Worm (Caenorhabditis elegans) whole organism, L1 larva: ENCODE results near the gene ZK994.6.

Source experiments
- C04F5.9 ChIP-seq: sonication (generic microtip); optimal IDR thresholded peaks from 2 replicates; lab custom pipeline; 2016; ENCODE audit warnings: missing genetic modification characterization, missing compliant biosample characterization
- C34B4.2 ChIP-seq: sonication (generic microtip); optimal IDR thresholded peaks from 2 replicates; lab custom pipeline; 2017; ENCODE audit warnings: mild to moderate bottlenecking, missing genetic modification characterization, missing compliant biosample characterization
- F16B12.6 ChIP-seq: fragments of 150-350 bp; optimal IDR thresholded peaks from 2 replicates; lab custom pipeline; 2014; ENCODE audit warnings: missing biosample characterization, missing genetic modification characterization
- Y116A8C.19 ChIP-seq: sonication (generic microtip); optimal IDR thresholded peaks from 2 replicates; lab custom pipeline; 2016; ENCODE audit warnings: missing compliant biosample characterization, missing genetic modification characterization, borderline replicate concordance
- aly-2 ChIP-seq: fragments of 150-350 bp; optimal IDR thresholded peaks from 2 replicates; lab custom pipeline; 2014; ENCODE audit warnings: missing biosample characterization, missing genetic modification characterization
- blmp-1 ChIP-seq: fragments of 150-350 bp; optimal IDR thresholded peaks from 2 replicates; lab custom pipeline; 2014; ENCODE audit warnings: missing biosample characterization, missing genetic modification characterization
- ceh-8 ChIP-seq: fragments of 200-800 bp; sonication (Bioruptor generic); optimal IDR thresholded peaks from 2 replicates; lab custom pipeline; 2018; ENCODE audit warnings: mild to moderate bottlenecking, missing genetic modification characterization, moderate library complexity, missing compliant biosample characterization
- ceh-82 ChIP-seq, 3 experiments: fragments of 150-350 bp in 1 of 3; sonication (generic microtip) in 2 of 3; optimal IDR thresholded peaks; 2 replicates each; lab custom pipeline; 2014 to 2017; ENCODE audit warnings: missing biosample characterization in 3 of 3, missing genetic modification characterization in 3 of 3
- ceh-90 ChIP-seq: sonication (generic microtip); optimal IDR thresholded peaks from 2 replicates; lab custom pipeline; 2016; ENCODE audit warnings: missing genetic modification characterization, missing compliant biosample characterization
- ces-1 ChIP-seq: fragments of 150-350 bp; optimal IDR thresholded peaks from 2 replicates; lab custom pipeline; 2014; ENCODE audit warnings: missing biosample characterization, missing genetic modification reagents, missing genetic modification characterization
- egl-13 ChIP-seq: sonication (generic microtip); optimal IDR thresholded peaks from 2 replicates; lab custom pipeline; 2016; ENCODE audit warnings: missing genotype, missing genetic modification reagents, missing genetic modification characterization, missing compliant biosample characterization
- elt-2 ChIP-seq: sonication (generic microtip); optimal IDR thresholded peaks from 2 replicates; lab custom pipeline; 2016; ENCODE audit warnings: missing genetic modification characterization, mild to moderate bottlenecking, inconsistent platforms, missing compliant biosample characterization, missing genetic modification reagents
- ets-5 ChIP-seq: fragments of 200-800 bp; sonication (Bioruptor generic); IDR thresholded peaks from 2 replicates; pipeline ENCODE4 v1.3.6; 2022; ENCODE audit warnings: missing genetic modification characterization, missing compliant biosample characterization
- fkh-10 ChIP-seq: sonication (generic microtip); optimal IDR thresholded peaks from 2 replicates; lab custom pipeline; 2017; ENCODE audit warnings: missing biosample characterization, missing genetic modification reagents, missing genetic modification characterization
- fkh-4 ChIP-seq: sonication (generic microtip); optimal IDR thresholded peaks from 2 replicates; lab custom pipeline; 2016; ENCODE audit warnings: missing compliant biosample characterization, missing genetic modification characterization, borderline replicate concordance
- fkh-8 ChIP-seq: sonication (generic microtip); optimal IDR thresholded peaks from 2 replicates; lab custom pipeline; 2016; ENCODE audit warnings: mild to moderate bottlenecking, missing genetic modification characterization, missing compliant biosample characterization
- fos-1 ChIP-seq: fragments of 150-350 bp; optimal IDR thresholded peaks from 2 replicates; lab custom pipeline; 2014; ENCODE audit warnings: missing biosample characterization, missing genetic modification characterization
- hlh-4 ChIP-seq: sonication (generic microtip); optimal IDR thresholded peaks from 2 replicates; lab custom pipeline; 2016; ENCODE audit warnings: mild to moderate bottlenecking, missing genetic modification characterization, missing compliant biosample characterization
- irx-1 ChIP-seq: sonication (generic microtip); optimal IDR thresholded peaks from 2 replicates; lab custom pipeline; 2016; ENCODE audit warnings: missing genetic modification characterization, missing compliant biosample characterization
- isw-1 ChIP-seq: fragments of 200-800 bp; sonication (Bioruptor generic); IDR thresholded peaks from 2 replicates; pipeline ENCODE4 v1.3.6; 2022; ENCODE audit warnings: missing genetic modification characterization, missing compliant biosample characterization
- lin-14 ChIP-seq: fragments of 200-800 bp; sonication (Bioruptor generic); optimal IDR thresholded peaks from 2 replicates; lab custom pipeline; 2018; ENCODE audit warnings: mild to moderate bottlenecking, missing genetic modification characterization, moderate library complexity, missing compliant biosample characterization
- lin-15B ChIP-seq: fragments of 150-350 bp; sonication (generic microtip); optimal IDR thresholded peaks from 3 replicates; lab custom pipeline; 2014; ENCODE audit warnings: missing biosample characterization, missing genetic modification characterization
- lin-35 ChIP-seq, 2 experiments: fragments of 150-350 bp; optimal IDR thresholded peaks; 2 replicates each; lab custom pipeline; 2014; ENCODE audit warnings: missing biosample characterization in 2 of 2, missing genetic modification characterization in 2 of 2, missing genetic modification reagents in 2 of 2
- lir-3 ChIP-seq: sonication (generic microtip); optimal IDR thresholded peaks from 2 replicates; lab custom pipeline; 2016; ENCODE audit warnings: mild to moderate bottlenecking, missing genetic modification characterization, moderate library complexity, missing compliant biosample characterization; ENCODE audit not compliant: poor library complexity
- lsy-2 ChIP-seq, 2 experiments: fragments of 150-350 bp; optimal IDR thresholded peaks; 2 replicates each; lab custom pipeline; 2014; ENCODE audit warnings: missing biosample characterization in 2 of 2, missing genetic modification characterization in 2 of 2
- mab-9 ChIP-seq: fragments of 200-800 bp; sonication (Bioruptor generic); IDR thresholded peaks from 2 replicates; pipeline ENCODE4 v1.3.6; 2022; ENCODE audit warnings: missing genetic modification reagents, missing genetic modification characterization, missing compliant biosample characterization
- mep-1 ChIP-seq: fragments of 150-350 bp; optimal IDR thresholded peaks from 2 replicates; lab custom pipeline; 2014; ENCODE audit warnings: missing biosample characterization, missing genetic modification characterization
- nhr-11 ChIP-seq: fragments of 150-350 bp; optimal IDR thresholded peaks from 2 replicates; lab custom pipeline; 2014; ENCODE audit warnings: missing biosample characterization, missing genetic modification characterization
- nhr-12 ChIP-seq: sonication (generic microtip); optimal IDR thresholded peaks from 2 replicates; lab custom pipeline; 2017; ENCODE audit warnings: missing biosample characterization, missing genetic modification characterization
- nhr-19 ChIP-seq: fragments of 200-800 bp; sonication (Bioruptor generic); conservative IDR thresholded peaks from 2 replicates; pipeline ENCODE4 v1.3.6; 2022; ENCODE audit warnings: missing genetic modification characterization, missing compliant biosample characterization
- nhr-47 ChIP-seq: sonication (generic microtip); optimal IDR thresholded peaks from 2 replicates; lab custom pipeline; 2016; ENCODE audit warnings: mild to moderate bottlenecking, missing genetic modification characterization, moderate library complexity, missing compliant biosample characterization
- nhr-71 ChIP-seq: sonication (generic microtip); optimal IDR thresholded peaks from 2 replicates; lab custom pipeline; 2016; ENCODE audit warnings: mild to moderate bottlenecking, missing genetic modification characterization, moderate library complexity, missing compliant biosample characterization
- nhr-76 ChIP-seq: sonication (generic microtip); optimal IDR thresholded peaks from 2 replicates; lab custom pipeline; 2017; ENCODE audit warnings: missing biosample characterization, missing genetic modification characterization
- nhr-77 ChIP-seq: fragments of 150-350 bp; optimal IDR thresholded peaks from 2 replicates; lab custom pipeline; 2014; ENCODE audit warnings: missing biosample characterization, missing genetic modification characterization
- nhr-84 ChIP-seq: sonication (generic microtip); optimal IDR thresholded peaks from 2 replicates; lab custom pipeline; 2017; ENCODE audit warnings: missing biosample characterization, missing genetic modification characterization
- nhr-85 ChIP-seq: sonication (generic microtip); peaks from one replicate; lab custom pipeline; 2016; ENCODE audit warnings: missing genetic modification characterization, inconsistent platforms, missing compliant biosample characterization
- pag-3 ChIP-seq: sonication (generic microtip); optimal IDR thresholded peaks from 2 replicates; lab custom pipeline; 2017; ENCODE audit warnings: missing genetic modification characterization, mild to moderate bottlenecking, missing compliant biosample characterization, antibody characterized with exemption, borderline replicate concordance; ENCODE audit not compliant: insufficient read depth
- pax-3 ChIP-seq: fragments of 200-800 bp; sonication (Bioruptor generic); optimal IDR thresholded peaks from 2 replicates; lab custom pipeline; 2018; ENCODE audit warnings: mild to moderate bottlenecking, missing genetic modification characterization, moderate library complexity, missing compliant biosample characterization
- pqm-1 ChIP-seq: sonication (generic microtip); optimal IDR thresholded peaks from 3 replicates; lab custom pipeline; 2017; ENCODE audit warnings: missing biosample characterization, missing genetic modification characterization
- skn-1 ChIP-seq: fragments of 150-350 bp; optimal IDR thresholded peaks from 2 replicates; lab custom pipeline; 2014; ENCODE audit warnings: missing biosample characterization, missing genetic modification characterization
- snpc-4 ChIP-seq: fragments of 150-350 bp; optimal IDR thresholded peaks from 2 replicates; lab custom pipeline; 2014; ENCODE audit warnings: missing biosample characterization, missing genetic modification characterization
- sox-4 ChIP-seq: sonication (generic microtip); optimal IDR thresholded peaks from 2 replicates; lab custom pipeline; 2016; ENCODE audit warnings: missing genetic modification characterization, missing compliant biosample characterization
- sptf-1 ChIP-seq: fragments of 150-350 bp; optimal IDR thresholded peaks from 2 replicates; lab custom pipeline; 2014; ENCODE audit warnings: missing biosample characterization, missing genetic modification characterization
- unc-130 ChIP-seq: fragments of 150-350 bp; optimal IDR thresholded peaks from 2 replicates; lab custom pipeline; 2017; ENCODE audit warnings: missing biosample characterization, missing genetic modification characterization, inconsistent platforms
- unc-30 ChIP-seq: sonication (generic microtip); optimal IDR thresholded peaks from 2 replicates; lab custom pipeline; 2017; ENCODE audit warnings: missing biosample characterization, missing genetic modification characterization
- ztf-11 ChIP-seq, 2 experiments: sonication (generic microtip); optimal IDR thresholded peaks; 2 replicates each; lab custom pipeline; 2016 to 2017; ENCODE audit warnings: missing genetic modification characterization in 2 of 2, missing biosample characterization in 1 of 2, missing compliant biosample characterization in 1 of 2
- ztf-4 ChIP-seq: fragments of 150-350 bp; optimal IDR thresholded peaks from 2 replicates; lab custom pipeline; 2014; ENCODE audit warnings: missing biosample characterization, missing genetic modification characterization

ZK994.6 gene

ce11 chrV:8462074-8462473 is 45.1 kb downstream of the ZK994.6 start, which contains the start of the genes dnj-22 and natc-1 (continued):
- TF ChIP-seq ceh-90 (tag; lab: Kevin White, UChicago), result no peak
- TF ChIP-seq unc-130 (tag; lab: Kevin White, UChicago), result peak; percentile 80
- TF ChIP-seq snpc-4 (tag; lab: Kevin White, UChicago), result peak; percentile 85
- peak in 1 of 2 experiments; percentile 7 for TF ChIP-seq ztf-11 (tag; optimal IDR thresholded peaks at IDR 0.05; lab: Kevin White, UChicago)
- peak; percentile 79 for TF ChIP-seq nhr-85 (tag; lab: Kevin White, UChicago)
- peak; percentile 45 for TF ChIP-seq lir-3 (tag; lab: Kevin White, UChicago)
- TF ChIP-seq nhr-84 (tag; lab: Kevin White, UChicago), result no peak
- TF ChIP-seq Y116A8C.19 (tag; lab: Kevin White, UChicago), result no peak
- TF ChIP-seq unc-30, result no peak
- no peak for TF ChIP-seq nhr-12 (tag; lab: Kevin White, UChicago)
- peak; percentile 59 for TF ChIP-seq egl-13
- TF ChIP-seq ces-1 (GFP tag; lab: Kevin White, UChicago), result peak; percentile 50
- TF ChIP-seq nhr-11 (tag; lab: Kevin White, UChicago), result peak; percentile 46
- peak; percentile 54 for TF ChIP-seq fkh-10 (GFP tag; lab: Kevin White, UChicago)
- TF ChIP-seq C04F5.9 (tag; lab: Kevin White, UChicago), result peak; percentile 32

- no peak for TF ChIP-seq pax-3 (tag; lab: Kevin White, UChicago)
- TF ChIP-seq mab-9 (GFP tag; lab: Robert Waterston, UW), result no peak
- TF ChIP-seq isw-1 (GFP tag; lab: Robert Waterston, UW), result no peak
- TF ChIP-seq fkh-4 (tag; lab: Kevin White, UChicago), result no peak
- TF ChIP-seq skn-1 (tag; lab: Kevin White, UChicago), result no peak
- peak; percentile 29 for TF ChIP-seq mep-1
- TF ChIP-seq ztf-4, result no peak
- TF ChIP-seq ceh-82 (tag; optimal IDR thresholded peaks at IDR 0.05; lab: Kevin White, UChicago), result peak in 1 of 3 experiments; percentile 9
- TF ChIP-seq fos-1 (tag; lab: Kevin White, UChicago), result no peak
- no peak for TF ChIP-seq nhr-71
- TF ChIP-seq sptf-1 (tag; lab: Kevin White, UChicago), result no peak
- TF ChIP-seq ceh-90 (tag; lab: Kevin White, UChicago), result no peak
- TF ChIP-seq lin-14 (GFP tag; lab: Kevin White, UChicago), result peak; percentile 53
- TF ChIP-seq nhr-85 (tag; lab: Kevin White, UChicago), result peak; percentile 53
- no peak for TF ChIP-seq irx-1
- no peak for TF ChIP-seq sox-4 (tag; lab: Kevin White, UChicago)
- TF ChIP-seq blmp-1, result peak; percentile 82
- TF ChIP-seq fkh-8 (tag; lab: Kevin White, UChicago), result no peak
- no peak for TF ChIP-seq C34B4.2 (tag; lab: Kevin White, UChicago)
- no peak for TF ChIP-seq nhr-47 (tag; lab: Kevin White, UChicago)
- peak in 1 of 2 experiments; percentile 29 for TF ChIP-seq lsy-2 (tag; optimal IDR thresholded peaks at IDR 0.05; lab: Kevin White, UChicago)
- TF ChIP-seq, all 84 proteins: peak for 6
Observed at ce11 chrV:8460800-8461199, 46.4 kb downstream of the ZK994.6 start.

ce11 chrV:8460306-8460705 is 46.9 kb downstream of the ZK994.6 start, which contains the start of gene T23B12.6:
TSS of gene T23B12.6 (minus strand) at chrV:8460419.
- TF ChIP-seq elt-2 (tag; lab: Kevin White, UChicago) (peak; percentile 25), lin-15B (no peak), F16B12.6 (tag; lab: Kevin White, UChicago) (no peak)
- TF ChIP-seq, all 84 proteins: peak for 1

- TF ChIP-seq lir-3 (tag; lab: Kevin White, UChicago) (no peak), ceh-90 (tag; lab: Kevin White, UChicago) (no peak), snpc-4 (tag; lab: Kevin White, UChicago) (no peak), mep-1 (peak; percentile 18), ets-5 (GFP tag; lab: Robert Waterston, UW) (no peak), lin-15B (no peak), lin-35 (GFP tag; optimal IDR thresholded peaks at IDR 0.05; lab: Kevin White, UChicago) (no peak), fkh-8 (tag; lab: Kevin White, UChicago) (no peak), unc-30 (no peak), pqm-1 (tag; lab: Kevin White, UChicago) (no peak), nhr-76 (tag; lab: Kevin White, UChicago) (no peak), lsy-2 (tag; optimal IDR thresholded peaks at IDR 0.05; lab: Kevin White, UChicago) (no peak), pag-3 (tag; lab: Kevin White, UChicago) (no peak), ceh-82 (tag; optimal IDR thresholded peaks at IDR 0.05; lab: Kevin White, UChicago) (no peak), aly-2 (tag; lab: Kevin White, UChicago) (no peak), nhr-19 (GFP tag; lab: Robert Waterston, UW) (no peak), nhr-77 (tag; lab: Kevin White, UChicago) (no peak), hlh-4 (tag; lab: Kevin White, UChicago) (no peak), ceh-8 (GFP tag; lab: Kevin White, UChicago) (no peak)
Observed at ce11 chrV:8454995-8455446, 52.2 kb downstream of the ZK994.6 start, which contains the start of gene T23B12.11. TSS of gene T23B12.11 (plus strand) at chrV:8455396.
